Worm (Caenorhabditis elegans) whole organism, L4 larva: ENCODE data around the gene clec-183.

ENCODE experiments used
- F26F4.8 ChIP-seq: fragments of 200-800 bp; sonication (Bioruptor generic); conservative IDR thresholded peaks from 2 replicates; pipeline ENCODE4 v1.3.6; 2022; ENCODE audit warnings: missing genetic modification characterization, missing compliant biosample characterization
- F37D6.2 ChIP-seq: sonication (generic microtip); optimal IDR thresholded peaks from 2 replicates; lab custom pipeline; 2016; ENCODE audit warnings: mild to moderate bottlenecking, missing genetic modification characterization, missing compliant biosample characterization
- T26A8.4 ChIP-seq: fragments of 200-800 bp; sonication (Bioruptor generic); IDR thresholded peaks from 2 replicates; pipeline ENCODE4 v1.3.6; 2022; ENCODE audit warnings: missing genetic modification characterization, missing compliant biosample characterization
- Y105C5A.15 ChIP-seq: fragments of 200-800 bp; sonication (Bioruptor generic); IDR thresholded peaks from 2 replicates; pipeline ENCODE4 v1.3.6; 2022; ENCODE audit warnings: missing genetic modification characterization, missing compliant biosample characterization
- Y48G9A.11 ChIP-seq: fragments of 200-800 bp; sonication (Bioruptor generic); IDR thresholded peaks from 2 replicates; pipeline ENCODE4 v1.3.6; 2022; ENCODE audit warnings: missing genetic modification reagents, missing genetic modification characterization, missing compliant biosample characterization
- ZK546.5 ChIP-seq, 2 experiments: sonication (generic microtip); optimal IDR thresholded peaks; 2 replicates each; lab custom pipeline; 2017; ENCODE audit warnings: missing biosample characterization in 2 of 2, missing genetic modification characterization in 2 of 2
- ama-1 ChIP-seq: fragments of 150-350 bp; optimal IDR thresholded peaks from 2 replicates; lab custom pipeline; 2014; ENCODE audit warnings: inconsistent platforms, mixed read lengths
- arid-1 ChIP-seq: fragments of 200-800 bp; sonication (Bioruptor generic); conservative IDR thresholded peaks from 2 replicates; pipeline ENCODE4 v1.3.6; 2022; ENCODE audit warnings: missing genetic modification reagents, missing genetic modification characterization, missing compliant biosample characterization
- ceh-20 ChIP-seq: fragments of 200-800 bp; sonication (Bioruptor generic); IDR thresholded peaks from 2 replicates; pipeline ENCODE4 v1.3.6; 2022; ENCODE audit warnings: missing genetic modification reagents, missing genetic modification characterization, missing compliant biosample characterization
- ceh-28 ChIP-seq: fragments of 150-350 bp; optimal IDR thresholded peaks from 2 replicates; lab custom pipeline; 2014; ENCODE audit warnings: missing biosample characterization, missing genetic modification reagents, missing genetic modification characterization
- ceh-44 ChIP-seq: fragments of 200-800 bp; sonication (Bioruptor generic); IDR thresholded peaks from 2 replicates; pipeline ENCODE4 v1.3.6; 2022; ENCODE audit warnings: missing genetic modification reagents, missing genetic modification characterization, missing compliant biosample characterization
- ces-1 ChIP-seq: fragments of 150-350 bp; sonication (generic microtip); optimal IDR thresholded peaks from 4 replicates; lab custom pipeline; 2014; ENCODE audit warnings: missing biosample characterization, missing genetic modification reagents, missing genetic modification characterization
- daf-12 ChIP-seq: fragments of 150-350 bp; optimal IDR thresholded peaks from 2 replicates; lab custom pipeline; 2014; ENCODE audit warnings: missing biosample characterization, missing genetic modification reagents, missing genetic modification characterization
- daf-16 ChIP-seq, 3 experiments: sonication (generic microtip); optimal IDR thresholded peaks; 2 replicates each; lab custom pipeline; 2016 to 2017; ENCODE audit warnings: missing genetic modification characterization in 3 of 3, missing genetic modification reagents in 3 of 3, mild to moderate bottlenecking in 2 of 3, missing compliant biosample characterization in 2 of 3, missing biosample characterization in 1 of 3, moderate library complexity in 1 of 3
- daf-8 ChIP-seq: fragments of 200-800 bp; sonication (Bioruptor generic); IDR thresholded peaks from 2 replicates; pipeline ENCODE4 v1.3.6; 2022; ENCODE audit warnings: missing genetic modification characterization, missing compliant biosample characterization
- dmd-8 ChIP-seq: fragments of 200-800 bp; sonication (Bioruptor generic); IDR thresholded peaks from 2 replicates; pipeline ENCODE4 v1.3.6; 2022; ENCODE audit warnings: missing genetic modification characterization, missing compliant biosample characterization
- duxl-1 ChIP-seq: sonication (generic microtip); optimal IDR thresholded peaks from 2 replicates; lab custom pipeline; 2016; ENCODE audit warnings: mild to moderate bottlenecking, missing genetic modification characterization, moderate library complexity, missing compliant biosample characterization; ENCODE audit not compliant: poor library complexity
- dve-1 ChIP-seq: sonication (generic microtip); optimal IDR thresholded peaks from 2 replicates; lab custom pipeline; 2017; ENCODE audit warnings: antibody characterized with exemption, mild to moderate bottlenecking, missing genetic modification characterization, missing compliant biosample characterization; ENCODE audit not compliant: insufficient read depth
- egl-27 ChIP-seq: sonication (generic microtip); optimal IDR thresholded peaks from 3 replicates; lab custom pipeline; 2017; ENCODE audit warnings: missing biosample characterization, missing genetic modification reagents, missing genetic modification characterization
- egl-43 ChIP-seq: fragments of 200-800 bp; sonication (Bioruptor generic); IDR thresholded peaks from 2 replicates; pipeline ENCODE4 v1.3.6; 2022; ENCODE audit warnings: missing genetic modification reagents, missing genetic modification characterization, missing compliant biosample characterization
- fos-1 ChIP-seq: fragments of 150-350 bp; optimal IDR thresholded peaks from 2 replicates; lab custom pipeline; 2014; ENCODE audit warnings: missing biosample characterization, missing genetic modification characterization
- gei-8 ChIP-seq: fragments of 200-800 bp; sonication (Bioruptor generic); optimal IDR thresholded peaks from 2 replicates; lab custom pipeline; 2018; ENCODE audit warnings: mild to moderate bottlenecking, missing genetic modification characterization, missing compliant biosample characterization
- hlh-30 ChIP-seq: sonication (generic microtip); optimal IDR thresholded peaks from 2 replicates; lab custom pipeline; 2017; ENCODE audit warnings: antibody characterized with exemption, mild to moderate bottlenecking, missing genetic modification characterization, missing compliant biosample characterization; ENCODE audit not compliant: insufficient read depth
- lim-7 ChIP-seq: fragments of 200-800 bp; sonication (Bioruptor generic); IDR thresholded peaks from 2 replicates; pipeline ENCODE4 v1.3.6; 2022; ENCODE audit warnings: missing genetic modification characterization, missing compliant biosample characterization
- lin-38 ChIP-seq: fragments of 200-800 bp; sonication (Bioruptor generic); IDR thresholded peaks from 2 replicates; pipeline ENCODE4 v1.3.6; 2022; ENCODE audit warnings: missing genetic modification reagents, missing genetic modification characterization, missing compliant biosample characterization
- lin-39 ChIP-seq: fragments of 150-350 bp; optimal IDR thresholded peaks from 2 replicates; lab custom pipeline; 2014; ENCODE audit warnings: missing biosample characterization, missing genetic modification reagents, missing genetic modification characterization
- lir-3 ChIP-seq: sonication (generic microtip); optimal IDR thresholded peaks from 2 replicates; lab custom pipeline; 2016; ENCODE audit warnings: mild to moderate bottlenecking, missing genetic modification characterization, missing compliant biosample characterization
- lsy-2 ChIP-seq, 2 experiments: fragments of 150-350 bp in 1 of 2; sonication (generic microtip) in 1 of 2; optimal IDR thresholded peaks; 2 replicates each; lab custom pipeline; 2014 to 2017; ENCODE audit warnings: missing biosample characterization in 2 of 2, missing genetic modification characterization in 2 of 2
- mdl-1 ChIP-seq, 2 experiments: fragments of 150-350 bp in 1 of 2; sonication (generic microtip) in 1 of 2; optimal IDR thresholded peaks; 2 replicates each; lab custom pipeline; 2014 to 2017; ENCODE audit warnings: missing biosample characterization in 2 of 2, missing genetic modification characterization in 2 of 2
- mxl-3 ChIP-seq: fragments of 200-800 bp; sonication (Bioruptor generic); optimal IDR thresholded peaks from 2 replicates; lab custom pipeline; 2018; ENCODE audit warnings: mild to moderate bottlenecking, missing genetic modification characterization, missing compliant biosample characterization
- nhr-11 ChIP-seq: fragments of 150-350 bp; optimal IDR thresholded peaks from 2 replicates; lab custom pipeline; 2014; ENCODE audit warnings: missing biosample characterization, missing genetic modification characterization
- nhr-28 ChIP-seq: fragments of 150-350 bp; optimal IDR thresholded peaks from 2 replicates; lab custom pipeline; 2014; ENCODE audit warnings: missing biosample characterization, missing genetic modification characterization
- nhr-42 ChIP-seq: fragments of 200-800 bp; sonication (Bioruptor generic); IDR thresholded peaks from 2 replicates; pipeline ENCODE4 v1.3.6; 2022; ENCODE audit warnings: missing genetic modification characterization, missing compliant biosample characterization
- nhr-77 ChIP-seq: fragments of 150-350 bp; optimal IDR thresholded peaks from 2 replicates; lab custom pipeline; 2014; ENCODE audit warnings: missing biosample characterization, missing genetic modification characterization
- php-3 ChIP-seq: fragments of 200-800 bp; sonication (Bioruptor generic); IDR thresholded peaks from 2 replicates; pipeline ENCODE4 v1.3.6; 2022; ENCODE audit warnings: missing genetic modification reagents, missing genetic modification characterization, missing compliant biosample characterization
- pqm-1 ChIP-seq: sonication (generic microtip); optimal IDR thresholded peaks from 2 replicates; lab custom pipeline; 2017; ENCODE audit warnings: missing biosample characterization, missing genetic modification characterization
- spr-3 ChIP-seq: fragments of 200-800 bp; sonication (Bioruptor generic); optimal IDR thresholded peaks from 2 replicates; lab custom pipeline; 2018; ENCODE audit warnings: mild to moderate bottlenecking, missing genetic modification characterization, missing compliant biosample characterization
- tag-97 ChIP-seq: fragments of 200-800 bp; sonication (Bioruptor generic); IDR thresholded peaks from 2 replicates; pipeline ENCODE4 v1.3.6; 2022; ENCODE audit warnings: missing genetic modification characterization, missing compliant biosample characterization
- unc-62 ChIP-seq, 3 experiments: fragments of 150-350 bp in 1 of 3; sonication (generic microtip); optimal IDR thresholded peaks in 2 of 3; peaks in 1 of 3; 1 replicate in 1 of 3; 2 replicates in 2 of 3; lab custom pipeline; 2014 to 2017; ENCODE audit warnings: missing biosample characterization in 3 of 3, missing genetic modification characterization in 3 of 3, missing genetic modification reagents in 3 of 3, missing genotype in 1 of 3
- vab-7 ChIP-seq: fragments of 200-800 bp; sonication (Bioruptor generic); IDR thresholded peaks from 2 replicates; pipeline ENCODE4 v1.3.6; 2022; ENCODE audit warnings: missing genetic modification reagents, missing genetic modification characterization, missing compliant biosample characterization
- zag-1 ChIP-seq: fragments of 150-350 bp; optimal IDR thresholded peaks from 2 replicates; lab custom pipeline; 2014; ENCODE audit warnings: missing biosample characterization, missing genetic modification characterization
- zip-11 ChIP-seq: fragments of 200-800 bp; sonication (Bioruptor generic); IDR thresholded peaks from 2 replicates; pipeline ENCODE4 v1.3.6; 2022; ENCODE audit warnings: missing genetic modification characterization, missing compliant biosample characterization
- ztf-11 ChIP-seq: fragments of 150-350 bp; optimal IDR thresholded peaks from 2 replicates; lab custom pipeline; 2014; ENCODE audit warnings: missing biosample characterization, missing genetic modification characterization
- ztf-7 ChIP-seq: fragments of 150-350 bp; optimal IDR thresholded peaks from 2 replicates; lab custom pipeline; 2014; ENCODE audit warnings: missing biosample characterization, missing genetic modification characterization

clec-183 gene

ce11 chrIV:9319080-9319479 is 8.7 kb upstream of the clec-183 start, which contains the start of the genes F49C12.11 and nemt-1:
Gene F49C12.11, plus strand, starts transcription at chrIV:9319380.
Gene nemt-1, minus strand, starts transcription at chrIV:9319439.
- no peak for TF ChIP-seq spr-3 (GFP tag; lab: Kevin White, UChicago)
- TF ChIP-seq ztf-7 (tag; lab: Kevin White, UChicago), result no peak
- TF ChIP-seq duxl-1 (tag; lab: Kevin White, UChicago), result no peak
- TF ChIP-seq nhr-11 (tag; lab: Kevin White, UChicago), result no peak
- TF ChIP-seq nhr-77, result no peak
- no peak for TF ChIP-seq daf-12 (tag; lab: Kevin White, UChicago)
- no peak for TF ChIP-seq ceh-44 (GFP tag; lab: Robert Waterston, UW)
- no peak for TF ChIP-seq F26F4.8 (GFP tag; lab: Robert Waterston, UW)
- no peak for TF ChIP-seq php-3 (GFP tag; lab: Robert Waterston, UW)

- TF ChIP-seq ama-1 (lab: Kevin White, UChicago) (peak; percentile 31), egl-43 (GFP tag; lab: Robert Waterston, UW) (no peak), lin-39 (no peak), zip-11 (GFP tag; lab: Robert Waterston, UW) (no peak), zag-1 (tag; lab: Kevin White, UChicago) (no peak), ceh-44 (GFP tag; lab: Robert Waterston, UW) (no peak), Y48G9A.11 (GFP tag; lab: Robert Waterston, UW) (0 out of 2 replicates have a peak, but pooled peaks have one; percentile 30), mxl-3 (no peak), daf-16 (GFP tag; optimal IDR thresholded peaks at IDR 0.05; lab: Kevin White, UChicago) (no peak), daf-16 (tag; optimal IDR thresholded peaks at IDR 0.05; lab: Kevin White, UChicago) (peak; percentile 18), gei-8 (GFP tag; lab: Kevin White, UChicago) (peak; percentile 30), Y105C5A.15 (GFP tag; lab: Robert Waterston, UW) (0 out of 2 replicates have a peak, but pooled peaks have one; percentile 40), F37D6.2 (no peak), egl-27 (no peak), dmd-8 (GFP tag; lab: Robert Waterston, UW) (no peak), arid-1 (GFP tag; lab: Robert Waterston, UW) (0 out of 2 replicates have a peak, but pooled peaks have one; percentile 41), unc-62 (GFP tag; optimal IDR thresholded peaks at IDR 0.05 in 1 of 2; lab: Kevin White, UChicago) (peak in 1 of 2 experiments; percentile 51), unc-62 (tag; optimal IDR thresholded peaks at IDR 0.05; lab: Kevin White, UChicago) (no peak), lim-7 (GFP tag; lab: Robert Waterston, UW) (no peak)
These were observed 7.8 kb upstream of the clec-183 start for ce11 chrIV:9320023-9320422.

- TF ChIP-seq nhr-11 (tag; lab: Kevin White, UChicago), result no peak
- TF ChIP-seq ces-1, result no peak
- peak; percentile 19 for TF ChIP-seq nhr-28 (tag; lab: Kevin White, UChicago)
- no peak for TF ChIP-seq ztf-11 (tag; lab: Kevin White, UChicago)
- no peak for TF ChIP-seq mdl-1 (tag; optimal IDR thresholded peaks at IDR 0.05; lab: Kevin White, UChicago)
- TF ChIP-seq pqm-1, result peak; percentile 33
- peak in 1 of 2 experiments; percentile 56 for TF ChIP-seq lsy-2 (tag; optimal IDR thresholded peaks at IDR 0.05; lab: Kevin White, UChicago)
- no peak for TF ChIP-seq ZK546.5 (tag; optimal IDR thresholded peaks at IDR 0.05; lab: Kevin White, UChicago)
- no peak for TF ChIP-seq zip-11 (GFP tag; lab: Robert Waterston, UW)
- TF ChIP-seq ceh-20 (GFP tag; lab: Robert Waterston, UW), result no peak
- peak; percentile 74 for TF ChIP-seq nhr-77
- TF ChIP-seq daf-16 (GFP tag; optimal IDR thresholded peaks at IDR 0.05; lab: Kevin White, UChicago), result no peak
- peak; percentile 55 for TF ChIP-seq daf-16 (tag; optimal IDR thresholded peaks at IDR 0.05; lab: Kevin White, UChicago)
- peak; percentile 26; the same call in 1 of the 2 replicates for TF ChIP-seq lin-38 (GFP tag; lab: Robert Waterston, UW)
- no peak for TF ChIP-seq nhr-42 (GFP tag; lab: Robert Waterston, UW)
- no peak for TF ChIP-seq fos-1 (tag; lab: Kevin White, UChicago)
- peak; percentile 66 for TF ChIP-seq hlh-30 (tag; lab: Kevin White, UChicago)
- TF ChIP-seq lim-7 (GFP tag; lab: Robert Waterston, UW), result no peak
- TF ChIP-seq ceh-28 (tag; lab: Kevin White, UChicago), result peak; percentile 6
- TF ChIP-seq tag-97 (GFP tag; lab: Robert Waterston, UW), result no peak
- no peak for TF ChIP-seq unc-62 (GFP tag; optimal IDR thresholded peaks at IDR 0.05 in 1 of 2; lab: Kevin White, UChicago)
- no peak for TF ChIP-seq unc-62 (tag; optimal IDR thresholded peaks at IDR 0.05; lab: Kevin White, UChicago)
- no peak for TF ChIP-seq vab-7 (GFP tag; lab: Robert Waterston, UW)
- no peak for TF ChIP-seq T26A8.4 (GFP tag; lab: Robert Waterston, UW)
- peak; percentile 42 for TF ChIP-seq dve-1
- no peak for TF ChIP-seq daf-8
- no peak for TF ChIP-seq php-3 (GFP tag; lab: Robert Waterston, UW)
- TF ChIP-seq dmd-8 (GFP tag; lab: Robert Waterston, UW), result no peak
- TF ChIP-seq lir-3 (tag; lab: Kevin White, UChicago), result no peak
These were observed 6.6 kb upstream of the clec-183 start, which contains the start of the genes F49C12.12 and vha-17 for ce11 chrIV:9321039-9321851. Gene F49C12.12, minus strand, starts transcription at chrIV:9321089. Gene vha-17, plus strand, starts transcription at chrIV:9321801.
